Worm (Caenorhabditis elegans) whole organism, L4 larva: Measurements from ENCODE around the gene ndub-6.

Experiments
- F26F4.8 ChIP-seq: fragments of 200-800 bp; sonication (Bioruptor generic); conservative IDR thresholded peaks from 2 replicates; pipeline ENCODE4 v1.3.6; 2022; ENCODE audit warnings: missing genetic modification characterization, missing compliant biosample characterization
- R02D3.7 ChIP-seq: fragments of 150-350 bp; sonication (generic microtip); optimal IDR thresholded peaks from 3 replicates; lab custom pipeline; 2014; ENCODE audit warnings: missing biosample characterization, missing genetic modification characterization
- Y75B8A.6 ChIP-seq: fragments of 200-800 bp; sonication (Bioruptor generic); IDR thresholded peaks from 2 replicates; pipeline ENCODE4 v1.3.6; 2022; ENCODE audit warnings: missing genetic modification reagents, missing genetic modification characterization, missing compliant biosample characterization
- ZK546.5 ChIP-seq, 2 experiments: sonication (generic microtip); optimal IDR thresholded peaks; 2 replicates each; lab custom pipeline; 2017; ENCODE audit warnings: missing biosample characterization in 2 of 2, missing genetic modification characterization in 2 of 2
- aha-1 ChIP-seq: fragments of 150-350 bp; peaks from one replicate; lab custom pipeline; 2014; ENCODE audit warnings: missing biosample characterization, missing genetic modification characterization
- ceh-44 ChIP-seq: fragments of 200-800 bp; sonication (Bioruptor generic); IDR thresholded peaks from 2 replicates; pipeline ENCODE4 v1.3.6; 2022; ENCODE audit warnings: missing genetic modification reagents, missing genetic modification characterization, missing compliant biosample characterization
- ceh-82 ChIP-seq: sonication (generic microtip); optimal IDR thresholded peaks from 2 replicates; lab custom pipeline; 2017; ENCODE audit warnings: missing biosample characterization, missing genetic modification characterization
- ctbp-1 ChIP-seq: fragments of 200-800 bp; sonication (Bioruptor generic); IDR thresholded peaks from 2 replicates; pipeline ENCODE4 v1.3.6; 2022; ENCODE audit warnings: missing genetic modification reagents, missing genetic modification characterization, missing compliant biosample characterization
- daf-16 ChIP-seq, 3 experiments: sonication (generic microtip); optimal IDR thresholded peaks; 2 replicates each; lab custom pipeline; 2016 to 2017; ENCODE audit warnings: missing genetic modification characterization in 3 of 3, missing genetic modification reagents in 3 of 3, mild to moderate bottlenecking in 2 of 3, missing compliant biosample characterization in 2 of 3, missing biosample characterization in 1 of 3, moderate library complexity in 1 of 3
- daf-19 ChIP-seq: fragments of 200-800 bp; sonication (Bioruptor generic); conservative IDR thresholded peaks from 2 replicates; pipeline ENCODE4 v1.3.6; 2022; ENCODE audit warnings: missing genetic modification characterization, missing compliant biosample characterization
- daf-8 ChIP-seq: fragments of 200-800 bp; sonication (Bioruptor generic); IDR thresholded peaks from 2 replicates; pipeline ENCODE4 v1.3.6; 2022; ENCODE audit warnings: missing genetic modification characterization, missing compliant biosample characterization
- dmd-6 ChIP-seq: fragments of 200-800 bp; sonication (Bioruptor generic); IDR thresholded peaks from 2 replicates; pipeline ENCODE4 v1.3.6; 2022; ENCODE audit warnings: missing genetic modification reagents, missing genetic modification characterization, missing compliant biosample characterization
- dve-1 ChIP-seq: sonication (generic microtip); optimal IDR thresholded peaks from 2 replicates; lab custom pipeline; 2017; ENCODE audit warnings: antibody characterized with exemption, mild to moderate bottlenecking, missing genetic modification characterization, missing compliant biosample characterization; ENCODE audit not compliant: insufficient read depth
- egl-27 ChIP-seq: sonication (generic microtip); optimal IDR thresholded peaks from 3 replicates; lab custom pipeline; 2017; ENCODE audit warnings: missing biosample characterization, missing genetic modification reagents, missing genetic modification characterization
- fkh-10 ChIP-seq: fragments of 150-350 bp; optimal IDR thresholded peaks from 2 replicates; lab custom pipeline; 2014; ENCODE audit warnings: missing biosample characterization, missing genetic modification reagents, missing genetic modification characterization
- gei-8 ChIP-seq: fragments of 200-800 bp; sonication (Bioruptor generic); optimal IDR thresholded peaks from 2 replicates; lab custom pipeline; 2018; ENCODE audit warnings: mild to moderate bottlenecking, missing genetic modification characterization, missing compliant biosample characterization
- hif-1 ChIP-seq, 2 experiments: sonication (generic microtip); optimal IDR thresholded peaks; 2 replicates each; lab custom pipeline; 2016 to 2017; ENCODE audit warnings: missing compliant biosample characterization in 2 of 2, missing genetic modification characterization in 2 of 2, missing genetic modification reagents in 2 of 2, missing genotype in 2 of 2, mild to moderate bottlenecking in 1 of 2
- hlh-11 ChIP-seq: fragments of 200-800 bp; sonication (Bioruptor generic); optimal IDR thresholded peaks from 2 replicates; lab custom pipeline; 2018; ENCODE audit warnings: mild to moderate bottlenecking, missing genetic modification characterization, missing compliant biosample characterization
- hlh-30 ChIP-seq: sonication (generic microtip); optimal IDR thresholded peaks from 2 replicates; lab custom pipeline; 2017; ENCODE audit warnings: antibody characterized with exemption, mild to moderate bottlenecking, missing genetic modification characterization, missing compliant biosample characterization; ENCODE audit not compliant: insufficient read depth
- jun-1 ChIP-seq: fragments of 150-350 bp; optimal IDR thresholded peaks from 2 replicates; lab custom pipeline; 2014; ENCODE audit warnings: missing biosample characterization, missing genetic modification reagents, missing genetic modification characterization
- lin-15B ChIP-seq: fragments of 150-350 bp; sonication (generic microtip); optimal IDR thresholded peaks from 3 replicates; lab custom pipeline; 2014; ENCODE audit warnings: missing biosample characterization, missing genetic modification characterization
- lin-29 ChIP-seq: fragments of 200-800 bp; sonication (Bioruptor generic); IDR thresholded peaks from 2 replicates; pipeline ENCODE4 v1.3.6; 2022; ENCODE audit warnings: missing genetic modification reagents, missing genetic modification characterization, missing compliant biosample characterization
- lir-3 ChIP-seq: sonication (generic microtip); optimal IDR thresholded peaks from 2 replicates; lab custom pipeline; 2016; ENCODE audit warnings: mild to moderate bottlenecking, missing genetic modification characterization, missing compliant biosample characterization
- mdt-29 ChIP-seq: fragments of 200-800 bp; sonication (Bioruptor generic); IDR thresholded peaks from 2 replicates; pipeline ENCODE4 v1.3.6; 2022; ENCODE audit warnings: missing genetic modification reagents, missing genetic modification characterization, missing compliant biosample characterization
- mep-1 ChIP-seq: fragments of 150-350 bp; sonication (generic microtip); optimal IDR thresholded peaks from 3 replicates; lab custom pipeline; 2014; ENCODE audit warnings: missing biosample characterization, missing genetic modification characterization
- nhr-102 ChIP-seq: sonication (generic microtip); optimal IDR thresholded peaks from 2 replicates; lab custom pipeline; 2016; ENCODE audit warnings: mild to moderate bottlenecking, missing genetic modification characterization, moderate library complexity, missing compliant biosample characterization
- nhr-237 ChIP-seq: sonication (generic microtip); optimal IDR thresholded peaks from 2 replicates; lab custom pipeline; 2017; ENCODE audit warnings: missing biosample characterization, missing genetic modification characterization
- nhr-28 ChIP-seq: fragments of 150-350 bp; optimal IDR thresholded peaks from 2 replicates; lab custom pipeline; 2014; ENCODE audit warnings: missing biosample characterization, missing genetic modification characterization
- nhr-48 ChIP-seq: sonication (generic microtip); optimal IDR thresholded peaks from 2 replicates; lab custom pipeline; 2016; ENCODE audit warnings: mild to moderate bottlenecking, missing genetic modification characterization, missing compliant biosample characterization
- nhr-76 ChIP-seq: fragments of 150-350 bp; optimal IDR thresholded peaks from 2 replicates; lab custom pipeline; 2014; ENCODE audit warnings: missing biosample characterization, missing genetic modification characterization
- pqm-1 ChIP-seq: sonication (generic microtip); optimal IDR thresholded peaks from 2 replicates; lab custom pipeline; 2017; ENCODE audit warnings: missing biosample characterization, missing genetic modification characterization
- tag-97 ChIP-seq: fragments of 200-800 bp; sonication (Bioruptor generic); IDR thresholded peaks from 2 replicates; pipeline ENCODE4 v1.3.6; 2022; ENCODE audit warnings: missing genetic modification characterization, missing compliant biosample characterization
- unc-62 ChIP-seq, 3 experiments: fragments of 150-350 bp in 1 of 3; sonication (generic microtip); optimal IDR thresholded peaks in 2 of 3; peaks in 1 of 3; 1 replicate in 1 of 3; 2 replicates in 2 of 3; lab custom pipeline; 2014 to 2017; ENCODE audit warnings: missing biosample characterization in 3 of 3, missing genetic modification characterization in 3 of 3, missing genetic modification reagents in 3 of 3, missing genotype in 1 of 3
- vab-7 ChIP-seq: fragments of 200-800 bp; sonication (Bioruptor generic); IDR thresholded peaks from 2 replicates; pipeline ENCODE4 v1.3.6; 2022; ENCODE audit warnings: missing genetic modification reagents, missing genetic modification characterization, missing compliant biosample characterization
- zip-11 ChIP-seq: fragments of 200-800 bp; sonication (Bioruptor generic); IDR thresholded peaks from 2 replicates; pipeline ENCODE4 v1.3.6; 2022; ENCODE audit warnings: missing genetic modification characterization, missing compliant biosample characterization

The ndub-6 gene

ce11 chrIV:11623060-11623459, 29.1 kb upstream of the ndub-6 start, which contains the start of gene lys-4 (continued):
- TF ChIP-seq egl-27 (tag; lab: Kevin White, UChicago), result no peak
- no peak for TF ChIP-seq lin-29 (GFP tag; lab: Robert Waterston, UW)
- no peak for TF ChIP-seq hlh-30 (tag; lab: Kevin White, UChicago)
- TF ChIP-seq F26F4.8 (GFP tag; lab: Robert Waterston, UW), result no peak
- no peak for TF ChIP-seq ceh-82 (tag; lab: Kevin White, UChicago)

- TF ChIP-seq pqm-1 (tag; lab: Kevin White, UChicago), result peak; percentile 65
- TF ChIP-seq dve-1, result peak; percentile 67
- peak; percentile 32 for TF ChIP-seq hlh-30 (tag; lab: Kevin White, UChicago)
- TF ChIP-seq daf-16 (GFP tag; optimal IDR thresholded peaks at IDR 0.05; lab: Kevin White, UChicago), result no peak
- peak; percentile 37 for TF ChIP-seq daf-16 (tag; optimal IDR thresholded peaks at IDR 0.05; lab: Kevin White, UChicago)
- TF ChIP-seq jun-1 (tag; lab: Kevin White, UChicago), result no peak
- TF ChIP-seq hlh-11, result peak; percentile 59
- TF ChIP-seq nhr-48, result no peak
- TF ChIP-seq vab-7 (GFP tag; lab: Robert Waterston, UW), result no peak
- no peak for TF ChIP-seq daf-19 (GFP tag; lab: Robert Waterston, UW)
- TF ChIP-seq lir-3 (tag; lab: Kevin White, UChicago), result no peak
- TF ChIP-seq unc-62 (GFP tag; optimal IDR thresholded peaks at IDR 0.05 in 1 of 2; lab: Kevin White, UChicago), result peak in 1 of 2 experiments; percentile 88
- TF ChIP-seq unc-62 (tag; optimal IDR thresholded peaks at IDR 0.05; lab: Kevin White, UChicago), result no peak
- TF ChIP-seq dmd-6 (GFP tag; lab: Robert Waterston, UW), result peak; percentile 70
- TF ChIP-seq aha-1 (tag; lab: Kevin White, UChicago), result peak; percentile 74
- no peak for TF ChIP-seq mdt-29 (GFP tag; lab: Robert Waterston, UW)
- TF ChIP-seq nhr-28 (tag; lab: Kevin White, UChicago), result peak; percentile 61
Measured at ce11 chrIV:11623759-11624287, 28.4 kb upstream of the ndub-6 start.

DNA sequence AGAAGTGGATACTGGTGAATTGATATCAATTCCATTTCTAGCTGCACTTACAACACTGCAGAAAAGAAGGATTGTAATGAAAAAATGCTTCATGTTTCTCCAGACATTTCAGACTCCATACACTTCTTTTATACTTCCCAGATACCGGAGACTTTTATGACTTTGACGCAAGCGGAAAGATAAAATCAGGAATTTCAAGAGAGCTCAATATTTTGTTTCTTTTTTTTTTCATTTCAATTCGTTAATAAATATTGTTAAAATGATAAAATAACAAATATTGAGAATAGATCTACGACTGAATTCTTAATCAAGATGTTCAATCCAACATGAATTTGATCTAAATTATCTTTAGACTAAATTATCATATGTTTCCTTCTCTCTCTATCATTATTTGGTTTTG, 26.7 kb upstream of the ndub-6 start, which contains the start of gene lys-5:
TSS of gene lys-5 (minus strand) at position 101 of the 400 bp plus-strand sequence.
- TF ChIP-seq tag-97 (GFP tag; lab: Robert Waterston, UW) (no peak), aha-1 (tag; lab: Kevin White, UChicago) (peak; percentile 41)

DNA sequence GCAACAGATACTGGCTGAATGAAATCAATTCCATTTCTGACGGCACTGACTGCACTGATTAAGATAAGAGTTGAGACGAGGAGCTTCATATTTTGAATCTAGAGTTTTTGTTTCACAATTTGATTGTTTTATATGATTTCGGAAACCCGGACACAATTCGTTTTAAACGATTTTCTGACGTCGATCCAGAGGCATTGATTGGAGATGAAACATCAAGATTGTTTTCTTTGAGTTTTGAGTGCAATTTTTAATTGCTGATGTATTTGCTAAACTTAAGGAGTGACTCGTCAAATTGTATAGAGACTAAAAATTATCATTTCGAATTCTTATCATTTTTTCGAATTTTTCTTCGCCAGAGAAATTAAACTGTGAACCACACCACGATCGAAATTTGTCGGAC, 24.4 kb upstream of the ndub-6 start, which contains the start of gene lys-6:
TSS of gene lys-6 (minus strand) at position 101 of the 400 bp plus-strand sequence.
- TF ChIP-seq daf-8 (GFP tag; lab: Robert Waterston, UW), result no peak
- no peak for TF ChIP-seq ZK546.5 (tag; optimal IDR thresholded peaks at IDR 0.05; lab: Kevin White, UChicago)
- no peak for TF ChIP-seq nhr-48
- TF ChIP-seq ctbp-1 (GFP tag; lab: Robert Waterston, UW), result no peak
- TF ChIP-seq lin-15B (tag; lab: Kevin White, UChicago), result no peak
- no peak for TF ChIP-seq fkh-10
- no peak for TF ChIP-seq nhr-76 (tag; lab: Kevin White, UChicago)
- no peak for TF ChIP-seq zip-11
- no peak for TF ChIP-seq R02D3.7 (tag; lab: Kevin White, UChicago)
- TF ChIP-seq ceh-44 (GFP tag; lab: Robert Waterston, UW), result no peak
- no peak for TF ChIP-seq gei-8
- TF ChIP-seq hif-1 (tag; optimal IDR thresholded peaks at IDR 0.05; lab: Kevin White, UChicago), result no peak
- no peak for TF ChIP-seq mep-1 (tag; lab: Kevin White, UChicago)
- no peak for TF ChIP-seq lir-3 (tag; lab: Kevin White, UChicago)
- no peak for TF ChIP-seq nhr-237 (tag; lab: Kevin White, UChicago)
- no peak for TF ChIP-seq egl-27 (tag; lab: Kevin White, UChicago)
- TF ChIP-seq Y75B8A.6 (GFP tag; lab: Robert Waterston, UW), result no peak
- TF ChIP-seq nhr-102 (tag; lab: Kevin White, UChicago), result no peak
- no peak for TF ChIP-seq daf-19 (GFP tag; lab: Robert Waterston, UW)
- TF ChIP-seq F26F4.8 (GFP tag; lab: Robert Waterston, UW), result no peak
